Worm (Caenorhabditis elegans) whole organism, young adult: ENCODE measurements around the gene srbc-41.

Experiments used
- F39B2.1 ChIP-seq: fragments of 200-800 bp; sonication (Bioruptor generic); IDR thresholded peaks from 2 replicates; pipeline ENCODE4 v1.3.6; 2022; ENCODE audit warnings: missing genetic modification reagents, missing genetic modification characterization, missing compliant biosample characterization
- F49E8.2 ChIP-seq: sonication (generic microtip); optimal IDR thresholded peaks from 3 replicates; lab custom pipeline; 2017; ENCODE audit warnings: missing genetic modification characterization, mild to moderate bottlenecking, missing compliant biosample characterization, antibody characterized with exemption, moderate library complexity; ENCODE audit not compliant: insufficient read depth
- ama-1 ChIP-seq, 3 experiments: fragments of 150-350 bp in 1 of 3; sonication (generic microtip) in 2 of 3; optimal IDR thresholded peaks; 2 replicates each; lab custom pipeline; 2014 to 2018; ENCODE audit warnings: missing biosample characterization in 2 of 3, missing genetic modification characterization in 2 of 3, missing genetic modification reagents in 2 of 3
- ceh-58 ChIP-seq: fragments of 200-800 bp; sonication (Bioruptor generic); IDR thresholded peaks from 2 replicates; pipeline ENCODE4 v1.3.6; 2022; ENCODE audit warnings: missing genetic modification characterization, missing compliant biosample characterization
- dpff-1 ChIP-seq: sonication (generic microtip); optimal IDR thresholded peaks from 2 replicates; lab custom pipeline; 2017; ENCODE audit warnings: mild to moderate bottlenecking, missing genetic modification characterization, missing compliant biosample characterization
- egl-18 ChIP-seq: fragments of 200-800 bp; sonication (Bioruptor generic); IDR thresholded peaks from 2 replicates; pipeline ENCODE4 v1.3.6; 2022; ENCODE audit warnings: missing genetic modification reagents, missing genetic modification characterization, missing compliant biosample characterization
- egrh-3 ChIP-seq: fragments of 200-800 bp; sonication (Bioruptor generic); IDR thresholded peaks from 2 replicates; pipeline ENCODE4 v1.3.6; 2022; ENCODE audit warnings: missing genetic modification reagents, missing genetic modification characterization, missing compliant biosample characterization
- lir-1 ChIP-seq: fragments of 200-800 bp; sonication (Bioruptor generic); conservative IDR thresholded peaks from 2 replicates; pipeline ENCODE4 v1.3.6; 2022; ENCODE audit warnings: missing genetic modification reagents, missing genetic modification characterization, missing compliant biosample characterization
- madf-8 ChIP-seq: fragments of 200-800 bp; sonication (Bioruptor generic); conservative IDR thresholded peaks from 2 replicates; pipeline ENCODE4 v1.3.6; 2022; ENCODE audit warnings: missing genetic modification reagents, missing genetic modification characterization, missing compliant biosample characterization
- nfya-1 ChIP-seq: sonication (generic microtip); optimal IDR thresholded peaks from 2 replicates; lab custom pipeline; 2017; ENCODE audit warnings: antibody characterized with exemption, missing compliant biosample characterization, missing genetic modification characterization, borderline replicate concordance; ENCODE audit not compliant: insufficient read depth
- nhr-90 ChIP-seq: sonication (generic microtip); optimal IDR thresholded peaks from 2 replicates; lab custom pipeline; 2016; ENCODE audit warnings: missing genotype, mild to moderate bottlenecking, missing genetic modification characterization, missing compliant biosample characterization
- sea-2 ChIP-seq: fragments of 200-800 bp; sonication (Bioruptor generic); IDR thresholded peaks from 2 replicates; pipeline ENCODE4 v1.3.6; 2022; ENCODE audit warnings: missing genetic modification characterization, missing compliant biosample characterization
- snpc-4 ChIP-seq, 5 experiments: fragments of 150-350 bp in 1 of 5; sonication (generic microtip) in 4 of 5; optimal IDR thresholded peaks; 2 replicates each; lab custom pipeline; 2014 to 2018; ENCODE audit warnings: missing genetic modification characterization in 5 of 5, missing biosample characterization in 3 of 5, antibody characterized with exemption in 2 of 5, mild to moderate bottlenecking in 2 of 5, missing compliant biosample characterization in 2 of 5, missing genotype in 2 of 5, moderate library complexity in 2 of 5, missing genetic modification reagents in 1 of 5
- ztf-28 ChIP-seq: fragments of 200-800 bp; sonication (Bioruptor generic); IDR thresholded peaks from 2 replicates; pipeline ENCODE4 v1.3.6; 2022; ENCODE audit warnings: missing genetic modification reagents, missing genetic modification characterization, missing compliant biosample characterization

DNA sequence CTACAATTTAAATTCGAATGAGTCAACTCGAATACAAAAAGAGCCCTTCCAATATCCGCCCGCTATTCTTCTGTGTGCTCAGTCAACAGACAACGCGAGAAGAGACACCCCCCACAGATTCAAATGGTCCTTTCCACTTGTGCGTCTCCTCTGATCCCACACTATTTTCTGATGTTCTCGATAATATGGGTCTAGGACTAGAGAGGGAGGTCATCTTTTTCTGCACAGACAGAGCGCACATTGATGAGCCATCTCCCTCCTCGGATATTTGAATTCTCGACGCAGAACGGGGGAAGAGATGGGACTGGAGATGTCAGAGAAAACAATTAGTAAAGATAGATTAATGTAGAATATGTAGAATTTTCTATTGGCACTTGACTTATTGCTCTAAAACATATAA is 43.9 kb downstream of the srbc-41 start:
- TF ChIP-seq F49E8.2 (no peak), ztf-28 (no peak), snpc-4 (GFP tag; optimal IDR thresholded peaks at IDR 0.05; lab: Kevin White, UChicago) (no peak), snpc-4 (tag; optimal IDR thresholded peaks at IDR 0.05; lab: Kevin White, UChicago) (no peak), ama-1 (optimal IDR thresholded peaks at IDR 0.05; lab: Kevin White, UChicago) (no peak), ama-1 (GFP tag; optimal IDR thresholded peaks at IDR 0.05; lab: Kevin White, UChicago) (no peak), lir-1 (no peak), egrh-3 (GFP tag; lab: Robert Waterston, UW) (no peak), madf-8 (GFP tag; lab: Robert Waterston, UW) (no peak), F39B2.1 (no peak), nhr-90 (tag; lab: Kevin White, UChicago) (no peak), nfya-1 (no peak), dpff-1 (tag; lab: Kevin White, UChicago) (no peak), sea-2 (no peak), ceh-58 (GFP tag; lab: Robert Waterston, UW) (no peak), egl-18 (no peak)
